Worm (Caenorhabditis elegans): Measurements from ENCODE around the gene F10G7.5.

ce11 chrII:4648785-4649184, 44.4 kb upstream of the F10G7.5 start, which contains the start of gene lgc-27:
- no peak for TF ChIP-seq hmbx-1 (tag; optimal IDR thresholded peaks at IDR 0.05)
- TF ChIP-seq ama-1 (optimal IDR thresholded peaks at IDR 0.05), result no peak
- no peak for TF ChIP-seq hmg-4 (GFP tag; optimal IDR thresholded peaks at IDR 0.05)
- TF ChIP-seq hnd-1 (tag; optimal IDR thresholded peaks at IDR 0.05), result no peak
- TF ChIP-seq ceh-13 (GFP tag; optimal IDR thresholded peaks at IDR 0.05), result no peak
- no peak for TF ChIP-seq aly-1 (tag; optimal IDR thresholded peaks at IDR 0.05)
- TF ChIP-seq tbx-11 (GFP tag; IDR thresholded peaks at IDR 0.05), result no peak
- no peak for TF ChIP-seq tbx-37 (GFP tag; conservative IDR thresholded peaks at IDR 0.05)
- no peak for TF ChIP-seq flt-1 (GFP tag; IDR thresholded peaks at IDR 0.05)
- no peak for TF ChIP-seq tra-4 (tag; optimal IDR thresholded peaks at IDR 0.05)
- TF ChIP-seq sea-1 (GFP tag; conservative IDR thresholded peaks at IDR 0.05), result no peak
